Fruit fly (Drosophila melanogaster) S2 (cell line): ENCODE data around the gene CG14646.

Experiments used
- CG8478 ChIP-seq: fragments of >200 bp; optimal IDR thresholded peaks from 2 replicates; lab custom pipeline; 2018
- CTCF ChIP-seq, 2 experiments: fragments of >200 bp; optimal IDR thresholded peaks; 2 replicates each; lab custom pipeline; 2018

DNA sequence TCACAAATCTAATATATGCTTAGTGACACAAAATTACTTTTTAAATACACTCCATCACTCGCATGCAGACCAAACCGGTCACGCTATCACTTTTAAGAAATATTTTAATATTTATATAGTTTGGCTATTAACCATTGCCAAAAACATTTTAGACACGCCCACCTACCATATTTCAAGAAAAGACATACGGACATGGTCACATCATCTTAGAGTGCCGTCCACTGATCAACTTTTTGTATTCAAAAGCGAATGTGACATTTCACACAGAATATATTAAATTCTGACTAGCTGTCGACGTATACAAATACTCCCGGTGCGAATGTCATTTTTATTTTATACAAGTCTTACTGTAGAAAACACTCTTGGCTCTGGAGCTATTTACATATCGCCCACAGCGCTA lies 26.0 kb downstream of the CG14646 start, which contains the start of gene CG31528:
- TF ChIP-seq CTCF (optimal IDR thresholded peaks at IDR 0.05; lab: Kevin White, UChicago), result no peak
- no peak for TF ChIP-seq CG8478 (lab: Kevin White, UChicago)
